Worm (Caenorhabditis elegans) whole organism, young adult: ENCODE data around the gene T24H10.4.

Experiments
- Y95B8A.8 ChIP-seq: fragments of 200-800 bp; sonication (Bioruptor generic); IDR thresholded peaks from 2 replicates; pipeline ENCODE4 v1.3.6; 2022; ENCODE audit warnings: missing genetic modification reagents, missing genetic modification characterization, missing compliant biosample characterization
- ccch-3 ChIP-seq: fragments of 200-800 bp; sonication (Bioruptor generic); optimal IDR thresholded peaks from 2 replicates; lab custom pipeline; 2018; ENCODE audit warnings: mild to moderate bottlenecking, missing genetic modification characterization, missing compliant biosample characterization
- ceh-100 ChIP-seq: fragments of 200-800 bp; sonication (Bioruptor generic); IDR thresholded peaks from 2 replicates; pipeline ENCODE4 v1.3.6; 2022; ENCODE audit warnings: missing genetic modification reagents, missing genetic modification characterization, missing compliant biosample characterization
- ceh-79 ChIP-seq: sonication (generic microtip); optimal IDR thresholded peaks from 2 replicates; lab custom pipeline; 2017; ENCODE audit warnings: mild to moderate bottlenecking, missing genetic modification characterization, missing compliant biosample characterization
- egl-44 ChIP-seq: fragments of 200-800 bp; sonication (Bioruptor generic); IDR thresholded peaks from 2 replicates; pipeline ENCODE4 v1.3.6; 2022; ENCODE audit warnings: missing genetic modification reagents, missing genetic modification characterization, missing compliant biosample characterization
- hsf-1 ChIP-seq: fragments of 200-800 bp; sonication (Bioruptor generic); IDR thresholded peaks from 2 replicates; pipeline ENCODE4 v1.3.6; 2022; ENCODE audit warnings: missing genetic modification reagents, missing genetic modification characterization, missing compliant biosample characterization
- madf-6 ChIP-seq: fragments of 200-800 bp; sonication (Bioruptor generic); IDR thresholded peaks from 2 replicates; pipeline ENCODE4 v1.3.6; 2022; ENCODE audit warnings: missing genetic modification reagents, missing genetic modification characterization, missing compliant biosample characterization
- snpc-4 ChIP-seq, 5 experiments: fragments of 150-350 bp in 1 of 5; sonication (generic microtip) in 4 of 5; optimal IDR thresholded peaks; 2 replicates each; lab custom pipeline; 2014 to 2018; ENCODE audit warnings: missing genetic modification characterization in 5 of 5, missing biosample characterization in 3 of 5, antibody characterized with exemption in 2 of 5, mild to moderate bottlenecking in 2 of 5, missing compliant biosample characterization in 2 of 5, missing genotype in 2 of 5, moderate library complexity in 2 of 5, missing genetic modification reagents in 1 of 5

ce11 chrII:9076098-9076879, 33.0 kb upstream of the T24H10.4 start:
- no peak for TF ChIP-seq egl-44 (GFP tag; lab: Robert Waterston, UW)
- TF ChIP-seq hsf-1 (GFP tag; lab: Robert Waterston, UW), result no peak
- TF ChIP-seq ccch-3, result no peak
- no peak for TF ChIP-seq madf-6 (GFP tag; lab: Robert Waterston, UW)
- TF ChIP-seq ceh-79 (tag; lab: Kevin White, UChicago), result no peak
- TF ChIP-seq snpc-4 (GFP tag; optimal IDR thresholded peaks at IDR 0.05; lab: Kevin White, UChicago), result no peak
- no peak for TF ChIP-seq snpc-4 (tag; optimal IDR thresholded peaks at IDR 0.05; lab: Kevin White, UChicago)
- no peak for TF ChIP-seq ceh-100 (GFP tag; lab: Robert Waterston, UW)
- no peak for TF ChIP-seq Y95B8A.8 (GFP tag; lab: Robert Waterston, UW)
